Worm (Caenorhabditis elegans): Measurements from ENCODE around the gene K01A6.7.

DNA sequence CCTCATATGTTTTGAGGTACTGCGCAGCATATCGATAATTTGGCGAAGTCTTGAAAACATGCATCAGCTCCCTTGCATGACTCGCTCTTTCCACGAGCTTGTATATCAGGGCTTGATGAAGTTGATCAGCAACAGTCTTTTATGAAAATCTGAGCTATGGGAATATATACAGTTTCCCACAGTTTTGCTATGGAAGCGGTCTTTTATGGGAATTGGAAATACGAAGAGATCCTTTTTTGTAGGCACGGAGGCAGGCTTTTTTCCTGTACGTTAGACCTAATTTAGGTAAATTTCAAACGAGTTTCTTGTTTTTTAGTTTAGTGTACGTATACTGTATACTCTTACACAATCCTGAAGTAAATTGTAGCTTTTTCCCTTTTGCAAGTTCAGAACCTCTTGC, 17.5 kb upstream of the K01A6.7 start, which contains the start of gene T12A7.9:
- TF ChIP-seq nhr-77 (tag; optimal IDR thresholded peaks at IDR 0.05), result no peak
- TF ChIP-seq lin-39 (tag; optimal IDR thresholded peaks at IDR 0.05), result no peak
- TF ChIP-seq mdl-1 (tag; optimal IDR thresholded peaks at IDR 0.05), result no peak
- no peak for TF ChIP-seq snpc-4 (tag; optimal IDR thresholded peaks at IDR 0.05)
- TF ChIP-seq unc-62 (GFP tag; optimal IDR thresholded peaks at IDR 0.05), result no peak
- TF ChIP-seq jun-1 (tag; optimal IDR thresholded peaks at IDR 0.05), result no peak
- no peak for TF ChIP-seq pqm-1 (tag; optimal IDR thresholded peaks at IDR 0.05)
- TF ChIP-seq sea-2 (GFP tag; optimal IDR thresholded peaks at IDR 0.05), result no peak
- TF ChIP-seq aly-2 (tag; optimal IDR thresholded peaks at IDR 0.05), result no peak
- TF ChIP-seq nhr-237 (tag; optimal IDR thresholded peaks at IDR 0.05), result no peak
- no peak for TF ChIP-seq ztf-11 (tag; optimal IDR thresholded peaks at IDR 0.05)
- no peak for TF ChIP-seq nhr-11 (tag; optimal IDR thresholded peaks at IDR 0.05)
- TF ChIP-seq nhr-43 (tag; optimal IDR thresholded peaks at IDR 0.05; ENCODE audit: poor library complexity, severe bottlenecking), result no peak
- no peak for TF ChIP-seq ama-1 (optimal IDR thresholded peaks at IDR 0.05)

All from whole organism, L3 larva.